Fruit fly (Drosophila melanogaster) whole organism, adult: ENCODE results near the gene CG15498.

Experiments used
- CG11617 ChIP-seq: fragments of 200-800 bp; sonication (Bioruptor generic); optimal IDR thresholded peaks from 2 replicates; lab custom pipeline; 2017; ENCODE audit warnings: mild to moderate bottlenecking, missing biosample characterization, missing genetic modification reagents, missing genetic modification characterization
- CG12768 ChIP-seq: fragments of 200-800 bp; sonication (Bioruptor generic); optimal IDR thresholded peaks from 2 replicates; lab custom pipeline; 2017; ENCODE audit warnings: missing biosample characterization, missing genetic modification characterization, mild to moderate bottlenecking, moderate library complexity, missing genetic modification reagents
- CG14711 ChIP-seq: fragments of 200-800 bp; sonication (Bioruptor generic); optimal IDR thresholded peaks from 2 replicates; lab custom pipeline; 2018; ENCODE audit warnings: missing biosample characterization, mild to moderate bottlenecking, missing genetic modification characterization, moderate library complexity
- CG1620 ChIP-seq: fragments of 200-800 bp; sonication (Bioruptor generic); optimal IDR thresholded peaks from 2 replicates; lab custom pipeline; 2016; ENCODE audit warnings: missing biosample characterization, missing genetic modification characterization
- CG33017 ChIP-seq: fragments of 200-800 bp; sonication (Bioruptor generic); optimal IDR thresholded peaks from 2 replicates; lab custom pipeline; 2018; ENCODE audit warnings: missing biosample characterization, mild to moderate bottlenecking, missing genetic modification characterization, moderate library complexity
- CG5204 ChIP-seq: fragments of 200-800 bp; sonication (Bioruptor generic); optimal IDR thresholded peaks from 2 replicates; lab custom pipeline; 2016; ENCODE audit warnings: missing biosample characterization, missing genetic modification characterization
- CG7045 ChIP-seq: fragments of 200-800 bp; sonication (Bioruptor generic); optimal IDR thresholded peaks from 2 replicates; lab custom pipeline; 2017; ENCODE audit warnings: missing biosample characterization, mild to moderate bottlenecking, missing genetic modification characterization
- CG7101 ChIP-seq: fragments of 200-800 bp; sonication (Bioruptor generic); optimal IDR thresholded peaks from 2 replicates; lab custom pipeline; 2018; ENCODE audit warnings: missing biosample characterization, mild to moderate bottlenecking, missing genetic modification characterization, moderate library complexity
- Clk ChIP-seq: fragments of 200-800 bp; sonication (Bioruptor generic); optimal IDR thresholded peaks from 2 replicates; lab custom pipeline; 2017; ENCODE audit warnings: missing biosample characterization, missing genetic modification characterization
- Crg-1 ChIP-seq: fragments of 200-800 bp; sonication (Bioruptor generic); optimal IDR thresholded peaks from 2 replicates; lab custom pipeline; 2016; ENCODE audit warnings: missing biosample characterization, missing genetic modification characterization
- Hr96 ChIP-seq: fragments of 200-800 bp; sonication (Bioruptor generic); optimal IDR thresholded peaks from 2 replicates; lab custom pipeline; 2016; ENCODE audit warnings: missing biosample characterization, missing genetic modification characterization
- Mnt ChIP-seq: fragments of 200-800 bp; sonication (Bioruptor generic); optimal IDR thresholded peaks from 2 replicates; lab custom pipeline; 2016; ENCODE audit warnings: missing biosample characterization, mild to moderate bottlenecking, missing genetic modification characterization
- bab1 ChIP-seq: fragments of 200-800 bp; sonication (Bioruptor generic); optimal IDR thresholded peaks from 3 replicates; lab custom pipeline; 2019; ENCODE audit warnings: missing biosample characterization, mild to moderate bottlenecking, missing genetic modification characterization, moderate library complexity
- cic ChIP-seq: fragments of 200-800 bp; sonication (Bioruptor generic); optimal IDR thresholded peaks from 2 replicates; lab custom pipeline; 2017; ENCODE audit warnings: missing biosample characterization, mild to moderate bottlenecking, missing genetic modification characterization, moderate library complexity
- cnc ChIP-seq, 2 experiments: fragments of >200 bp; optimal IDR thresholded peaks; 2 replicates each; lab custom pipeline; 2017
- kay ChIP-seq: fragments of 200-800 bp; sonication (Bioruptor generic); peaks from one replicate; lab custom pipeline; 2016; ENCODE audit warnings: missing biosample characterization, missing genetic modification characterization, borderline replicate concordance
- ovo ChIP-seq: fragments of 200-800 bp; sonication (Bioruptor generic); optimal IDR thresholded peaks from 2 replicates; lab custom pipeline; 2016; ENCODE audit warnings: missing biosample characterization, missing genetic modification characterization
- pad ChIP-seq: fragments of 200-800 bp; sonication (Bioruptor generic); optimal IDR thresholded peaks from 3 replicates; lab custom pipeline; 2017; ENCODE audit warnings: missing biosample characterization, missing genetic modification characterization, mild to moderate bottlenecking, moderate library complexity, missing genetic modification reagents
- tj ChIP-seq: fragments of 200-800 bp; sonication (Bioruptor generic); optimal IDR thresholded peaks from 3 replicates; lab custom pipeline; 2017; ENCODE audit warnings: missing biosample characterization, mild to moderate bottlenecking, missing genetic modification characterization, moderate library complexity
- toe ChIP-seq: fragments of 200-800 bp; sonication (Bioruptor generic); optimal IDR thresholded peaks from 2 replicates; lab custom pipeline; 2016; ENCODE audit warnings: missing biosample characterization, missing genetic modification characterization

The CG15498 gene

DNA sequence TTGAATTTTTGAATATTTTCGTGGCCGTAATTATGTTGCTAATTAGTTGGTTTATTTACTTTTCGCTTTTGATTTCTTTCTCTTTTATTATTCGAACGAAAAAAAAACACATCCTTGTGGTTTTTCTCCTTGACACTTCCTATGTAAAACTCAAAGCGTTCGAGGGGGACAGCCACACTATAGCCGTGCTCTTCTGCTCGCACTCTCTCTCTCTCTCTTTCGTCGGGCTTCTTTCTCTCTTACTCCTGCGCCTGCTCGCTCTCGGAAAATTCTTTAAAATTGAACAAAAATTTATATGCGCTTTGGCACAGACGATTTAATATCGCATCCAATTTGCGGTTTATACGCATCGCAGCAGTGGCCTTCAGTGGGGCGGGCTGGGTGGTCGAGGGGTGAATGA is 11.1 kb downstream of the CG15498 start:
- TF ChIP-seq CG14711: no peak
- no peak for TF ChIP-seq CG7101 (tag; lab: Kevin White, UChicago)
- TF ChIP-seq tj (GFP tag; lab: Kevin White, UChicago): no peak
- no peak for TF ChIP-seq toe (GFP tag; lab: Kevin White, UChicago)
- no peak for TF ChIP-seq CG11617
- no peak for TF ChIP-seq CG12768 (GFP tag; lab: Kevin White, UChicago)
- TF ChIP-seq CG7045 (GFP tag; lab: Kevin White, UChicago): no peak
- TF ChIP-seq Crg-1 (GFP tag; lab: Kevin White, UChicago): no peak
- TF ChIP-seq ovo (GFP tag; lab: Kevin White, UChicago): no peak
- TF ChIP-seq CG5204 (GFP tag; lab: Kevin White, UChicago): no peak
- no peak for TF ChIP-seq Clk (GFP tag; lab: Kevin White, UChicago)
- TF ChIP-seq bab1 (GFP tag; lab: Kevin White, UChicago): no peak
- TF ChIP-seq CG33017 (tag; lab: Kevin White, UChicago): no peak

DNA sequence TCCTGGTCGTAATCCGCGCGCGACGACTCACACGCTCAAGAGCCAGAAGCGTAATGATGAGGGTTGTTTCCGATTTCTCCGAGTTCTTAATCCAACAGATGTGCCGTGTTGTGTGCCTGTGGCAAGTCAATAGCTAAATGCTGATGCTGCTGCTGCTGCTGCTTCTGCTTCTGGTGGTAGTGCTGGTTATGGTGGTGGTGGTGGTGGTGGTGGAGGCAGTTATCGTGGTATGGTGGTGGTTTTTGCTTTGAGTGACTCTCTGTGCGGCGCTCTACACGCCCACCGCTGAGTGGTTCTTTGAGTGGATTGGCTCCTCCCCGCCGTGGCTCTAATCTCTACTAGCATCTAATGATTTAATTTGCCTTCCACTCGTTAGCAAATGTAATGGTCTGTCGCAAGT is 11.9 kb downstream of the CG15498 start, which contains the start of gene slou:
slou (minus strand) TSS at position 131 of the 400 bp plus-strand sequence.
- TF ChIP-seq toe (GFP tag; lab: Kevin White, UChicago) (no peak), kay (GFP tag; lab: Kevin White, UChicago) (no peak), CG14711 (no peak)

DNA sequence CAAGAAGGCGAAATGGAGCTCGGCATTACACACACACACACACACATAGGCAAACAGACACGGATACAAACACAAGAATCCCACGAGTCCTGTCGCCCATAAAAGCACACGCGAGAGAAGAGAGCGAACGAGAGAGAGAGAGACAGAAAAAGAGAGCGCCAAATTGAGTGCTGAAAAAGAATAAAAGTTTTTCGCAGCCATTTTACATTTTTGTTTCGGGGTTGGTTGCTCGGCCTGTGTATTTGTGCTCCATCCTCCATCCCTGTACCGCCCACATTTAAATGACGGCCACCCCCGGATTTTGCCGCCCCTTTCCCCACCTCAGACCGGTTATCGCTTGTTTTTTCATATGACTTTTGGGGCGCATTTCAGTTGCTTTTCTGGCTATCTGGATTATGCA is 17.4 kb downstream of the CG15498 start:
- TF ChIP-seq CG11617: no peak
- no peak for TF ChIP-seq cnc (optimal IDR thresholded peaks at IDR 0.05; lab: Kevin White, UChicago)
- no peak for TF ChIP-seq CG12768 (GFP tag; lab: Kevin White, UChicago)
- no peak for TF ChIP-seq CG5204 (GFP tag; lab: Kevin White, UChicago)
- TF ChIP-seq bab1 (GFP tag; lab: Kevin White, UChicago): no peak
- TF ChIP-seq Clk (GFP tag; lab: Kevin White, UChicago): no peak
- TF ChIP-seq tj (GFP tag; lab: Kevin White, UChicago): no peak
- TF ChIP-seq CG7101 (tag; lab: Kevin White, UChicago): no peak
- no peak for TF ChIP-seq CG14711
- TF ChIP-seq Hr96 (GFP tag; lab: Kevin White, UChicago): no peak
- TF ChIP-seq kay (GFP tag; lab: Kevin White, UChicago): no peak
- TF ChIP-seq cic: no peak
- TF ChIP-seq ovo (GFP tag; lab: Kevin White, UChicago): no peak
- no peak for TF ChIP-seq toe (GFP tag; lab: Kevin White, UChicago)
- TF ChIP-seq Crg-1 (GFP tag; lab: Kevin White, UChicago): no peak
- no peak for TF ChIP-seq pad (GFP tag; lab: Kevin White, UChicago)
- TF ChIP-seq CG1620 (GFP tag; lab: Kevin White, UChicago): no peak

DNA sequence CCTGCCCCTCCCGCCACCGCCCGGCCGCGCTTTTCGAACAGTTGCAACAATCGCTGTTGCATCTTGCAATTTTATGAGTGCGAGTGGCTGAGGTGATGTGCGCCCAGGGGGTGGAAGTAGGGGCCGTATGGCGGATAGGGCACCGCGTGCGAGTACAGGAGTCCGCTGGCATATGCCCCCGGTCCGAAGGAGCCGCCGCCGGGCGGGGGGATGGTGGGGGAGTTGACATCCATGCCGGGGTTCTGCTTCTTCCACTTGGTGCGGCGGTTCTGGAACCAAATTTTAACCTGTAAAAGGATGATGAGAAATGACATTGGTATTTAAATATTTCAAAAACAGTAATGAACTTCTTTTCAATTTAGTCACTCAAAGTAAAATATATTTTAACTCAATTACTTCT is 20.0 kb downstream of the CG15498 start:
- TF ChIP-seq cnc (optimal IDR thresholded peaks at IDR 0.05; lab: Kevin White, UChicago) (no peak), ovo (GFP tag; lab: Kevin White, UChicago) (no peak), toe (GFP tag; lab: Kevin White, UChicago) (no peak)

DNA sequence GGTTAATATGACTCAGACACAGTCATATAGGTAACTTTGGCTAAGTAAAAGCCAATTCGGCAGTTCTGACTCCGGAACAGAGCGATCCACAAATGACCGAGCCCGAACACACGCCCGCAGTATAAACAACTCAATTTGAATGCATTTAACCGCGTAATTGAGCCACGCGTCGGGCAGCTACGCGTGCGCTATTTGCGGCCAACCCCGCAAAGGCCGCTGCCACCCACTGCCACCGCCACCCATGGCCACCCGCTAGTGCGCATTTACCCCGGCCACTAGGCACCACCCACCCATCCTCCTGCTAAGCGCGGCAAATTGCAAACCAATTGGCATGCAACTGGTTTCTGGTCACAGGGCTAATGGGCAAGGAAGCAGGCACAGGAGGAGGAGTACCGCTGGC is 24.8 kb downstream of the CG15498 start:
- no peak for TF ChIP-seq cnc (optimal IDR thresholded peaks at IDR 0.05; lab: Kevin White, UChicago)
- TF ChIP-seq CG7101 (tag; lab: Kevin White, UChicago): no peak
- TF ChIP-seq cic: no peak
- no peak for TF ChIP-seq CG11617
- no peak for TF ChIP-seq CG12768 (GFP tag; lab: Kevin White, UChicago)
- no peak for TF ChIP-seq ovo (GFP tag; lab: Kevin White, UChicago)

DNA sequence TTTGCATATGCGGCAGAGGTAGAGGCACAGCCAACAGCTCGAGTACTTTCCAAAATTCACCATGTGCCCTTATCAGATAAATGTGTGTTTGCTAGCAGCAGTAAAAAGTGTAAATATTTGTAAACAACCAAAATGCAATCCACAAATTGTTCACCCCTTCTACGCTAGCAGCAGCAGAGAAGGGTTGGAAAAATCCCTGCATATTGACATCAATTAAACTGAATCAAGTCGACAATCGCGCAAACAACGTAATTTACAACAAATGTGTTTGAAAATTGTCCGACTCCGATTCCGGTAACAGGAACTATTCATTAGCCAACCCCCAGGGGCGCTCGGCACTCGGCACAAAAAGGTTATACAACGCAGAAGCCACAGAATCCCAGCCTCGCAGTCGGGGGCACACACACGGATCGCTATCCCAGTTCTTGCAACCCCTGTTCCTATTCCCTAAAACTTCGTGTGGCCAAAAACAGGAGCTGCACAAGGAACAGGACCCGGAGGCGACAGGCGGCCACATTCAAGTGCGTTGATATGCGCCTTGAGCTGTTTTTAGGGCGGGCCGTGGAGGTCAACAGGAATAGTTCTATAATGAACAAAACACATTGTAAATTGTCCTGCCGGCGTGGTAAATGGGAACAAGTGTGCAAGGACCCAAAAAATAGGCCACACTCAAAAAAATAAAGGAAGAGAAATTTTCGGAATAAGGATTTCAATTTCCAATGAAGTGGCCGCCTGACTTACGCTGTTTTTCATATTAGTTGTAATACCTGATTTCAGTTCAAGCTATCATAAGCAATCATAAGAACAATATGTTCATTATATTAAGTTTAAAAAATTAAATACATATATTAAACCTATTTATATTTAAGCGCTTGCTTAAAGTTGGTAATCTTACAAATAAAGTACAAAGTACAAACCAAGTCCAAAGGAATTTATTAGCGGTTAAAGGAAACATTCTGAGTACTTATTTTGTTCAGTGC is 34.0 kb downstream of the CG15498 start:
- TF ChIP-seq tj (GFP tag; lab: Kevin White, UChicago) (no peak), pad (GFP tag; lab: Kevin White, UChicago) (no peak), CG7045 (GFP tag; lab: Kevin White, UChicago) (no peak), ovo (GFP tag; lab: Kevin White, UChicago) (no peak), toe (GFP tag; lab: Kevin White, UChicago) (no peak), Crg-1 (GFP tag; lab: Kevin White, UChicago) (no peak), CG5204 (GFP tag; lab: Kevin White, UChicago) (no peak), CG7101 (tag; lab: Kevin White, UChicago) (no peak), CG1620 (GFP tag; lab: Kevin White, UChicago) (no peak), cic (no peak), CG11617 (no peak), cnc (optimal IDR thresholded peaks at IDR 0.05; lab: Kevin White, UChicago) (no peak), CG12768 (GFP tag; lab: Kevin White, UChicago) (no peak), Clk (GFP tag; lab: Kevin White, UChicago) (no peak), CG14711 (no peak), Mnt (GFP tag; lab: Kevin White, UChicago) (no peak), Hr96 (GFP tag; lab: Kevin White, UChicago) (no peak), bab1 (GFP tag; lab: Kevin White, UChicago) (no peak), kay (GFP tag; lab: Kevin White, UChicago) (no peak)
